Fruit fly (Drosophila melanogaster) whole organism, adult: ENCODE data around the gene Sfxn1-3.

Experiments
- CG11617 ChIP-seq: fragments of 200-800 bp; sonication (Bioruptor generic); optimal IDR thresholded peaks from 2 replicates; lab custom pipeline; 2017; ENCODE audit warnings: mild to moderate bottlenecking, missing biosample characterization, missing genetic modification reagents, missing genetic modification characterization
- CG14711 ChIP-seq: fragments of 200-800 bp; sonication (Bioruptor generic); optimal IDR thresholded peaks from 2 replicates; lab custom pipeline; 2018; ENCODE audit warnings: missing biosample characterization, mild to moderate bottlenecking, missing genetic modification characterization, moderate library complexity
- CG1620 ChIP-seq: fragments of 200-800 bp; sonication (Bioruptor generic); optimal IDR thresholded peaks from 2 replicates; lab custom pipeline; 2016; ENCODE audit warnings: missing biosample characterization, missing genetic modification characterization
- CG33017 ChIP-seq: fragments of 200-800 bp; sonication (Bioruptor generic); optimal IDR thresholded peaks from 2 replicates; lab custom pipeline; 2018; ENCODE audit warnings: missing biosample characterization, mild to moderate bottlenecking, missing genetic modification characterization, moderate library complexity
- CG5204 ChIP-seq: fragments of 200-800 bp; sonication (Bioruptor generic); optimal IDR thresholded peaks from 2 replicates; lab custom pipeline; 2016; ENCODE audit warnings: missing biosample characterization, missing genetic modification characterization
- CG7045 ChIP-seq: fragments of 200-800 bp; sonication (Bioruptor generic); optimal IDR thresholded peaks from 2 replicates; lab custom pipeline; 2017; ENCODE audit warnings: missing biosample characterization, mild to moderate bottlenecking, missing genetic modification characterization
- CG7101 ChIP-seq: fragments of 200-800 bp; sonication (Bioruptor generic); optimal IDR thresholded peaks from 2 replicates; lab custom pipeline; 2018; ENCODE audit warnings: missing biosample characterization, mild to moderate bottlenecking, missing genetic modification characterization, moderate library complexity
- Clk ChIP-seq: fragments of 200-800 bp; sonication (Bioruptor generic); optimal IDR thresholded peaks from 2 replicates; lab custom pipeline; 2017; ENCODE audit warnings: missing biosample characterization, missing genetic modification characterization
- Hr96 ChIP-seq: fragments of 200-800 bp; sonication (Bioruptor generic); optimal IDR thresholded peaks from 2 replicates; lab custom pipeline; 2016; ENCODE audit warnings: missing biosample characterization, missing genetic modification characterization
- Mnt ChIP-seq: fragments of 200-800 bp; sonication (Bioruptor generic); optimal IDR thresholded peaks from 2 replicates; lab custom pipeline; 2016; ENCODE audit warnings: missing biosample characterization, mild to moderate bottlenecking, missing genetic modification characterization
- bab1 ChIP-seq: fragments of 200-800 bp; sonication (Bioruptor generic); optimal IDR thresholded peaks from 3 replicates; lab custom pipeline; 2019; ENCODE audit warnings: missing biosample characterization, mild to moderate bottlenecking, missing genetic modification characterization, moderate library complexity
- cic ChIP-seq: fragments of 200-800 bp; sonication (Bioruptor generic); optimal IDR thresholded peaks from 2 replicates; lab custom pipeline; 2017; ENCODE audit warnings: missing biosample characterization, mild to moderate bottlenecking, missing genetic modification characterization, moderate library complexity
- cnc ChIP-seq, 2 experiments: fragments of >200 bp; optimal IDR thresholded peaks; 2 replicates each; lab custom pipeline; 2017
- kay ChIP-seq: fragments of 200-800 bp; sonication (Bioruptor generic); peaks from one replicate; lab custom pipeline; 2016; ENCODE audit warnings: missing biosample characterization, missing genetic modification characterization, borderline replicate concordance
- ovo ChIP-seq: fragments of 200-800 bp; sonication (Bioruptor generic); optimal IDR thresholded peaks from 2 replicates; lab custom pipeline; 2016; ENCODE audit warnings: missing biosample characterization, missing genetic modification characterization
- pad ChIP-seq: fragments of 200-800 bp; sonication (Bioruptor generic); optimal IDR thresholded peaks from 3 replicates; lab custom pipeline; 2017; ENCODE audit warnings: missing biosample characterization, missing genetic modification characterization, mild to moderate bottlenecking, moderate library complexity, missing genetic modification reagents
- tj ChIP-seq: fragments of 200-800 bp; sonication (Bioruptor generic); optimal IDR thresholded peaks from 3 replicates; lab custom pipeline; 2017; ENCODE audit warnings: missing biosample characterization, mild to moderate bottlenecking, missing genetic modification characterization, moderate library complexity
- toe ChIP-seq: fragments of 200-800 bp; sonication (Bioruptor generic); optimal IDR thresholded peaks from 2 replicates; lab custom pipeline; 2016; ENCODE audit warnings: missing biosample characterization, missing genetic modification characterization

Sfxn1-3 gene

dm6 chr3R:4416138-4416537 lies 37.7 kb downstream of the Sfxn1-3 start, which contains the start of gene CG31528:
CG31528 (plus strand) TSS chr3R:4416438.
- TF ChIP-seq CG7045 (no peak), Clk (no peak), cnc (optimal IDR thresholded peaks at IDR 0.05; lab: Kevin White, UChicago) (no peak), Mnt (GFP tag; lab: Kevin White, UChicago) (no peak), kay (no peak), CG14711 (tag; lab: Kevin White, UChicago) (no peak), toe (GFP tag; lab: Kevin White, UChicago) (no peak), ovo (GFP tag; lab: Kevin White, UChicago) (no peak), Hr96 (GFP tag; lab: Kevin White, UChicago) (no peak), CG7101 (tag; lab: Kevin White, UChicago) (no peak), cic (GFP tag; lab: Kevin White, UChicago) (no peak), tj (GFP tag; lab: Kevin White, UChicago) (no peak), pad (GFP tag; lab: Kevin White, UChicago) (no peak), CG1620 (GFP tag; lab: Kevin White, UChicago) (no peak), CG11617 (GFP tag; lab: Kevin White, UChicago) (no peak), CG5204 (GFP tag; lab: Kevin White, UChicago) (no peak), bab1 (no peak)

DNA sequence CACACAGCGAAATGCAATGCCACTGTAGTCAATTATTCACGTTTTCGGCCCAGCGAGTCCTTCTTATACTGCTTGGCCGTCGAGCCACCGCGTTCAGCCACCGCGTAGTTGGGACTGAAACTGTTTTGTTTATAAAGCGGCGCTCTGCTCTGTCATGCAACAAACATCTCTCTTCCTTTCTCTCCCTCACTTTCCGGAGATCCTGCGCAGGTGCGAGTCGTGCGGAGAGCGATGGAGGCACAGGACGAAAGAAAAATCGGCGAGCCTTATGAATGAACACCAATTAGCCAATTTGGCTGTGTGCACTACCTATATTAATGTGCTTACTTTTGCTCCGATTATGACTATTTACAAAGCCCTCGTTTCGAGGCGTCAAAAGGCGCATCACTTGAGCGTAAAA lies 41.1 kb downstream of the Sfxn1-3 start, which contains the start of gene CG32944:
Gene CG32944, minus strand, starts transcription at position 97 of the 400 bp plus-strand sequence.
- no peak for TF ChIP-seq Clk
- TF ChIP-seq CG7101 (tag; lab: Kevin White, UChicago) = no peak
- TF ChIP-seq tj (GFP tag; lab: Kevin White, UChicago) = no peak
- no peak for TF ChIP-seq CG33017 (tag; lab: Kevin White, UChicago)
- no peak for TF ChIP-seq toe (GFP tag; lab: Kevin White, UChicago)
- TF ChIP-seq bab1 = no peak
- no peak for TF ChIP-seq CG11617 (GFP tag; lab: Kevin White, UChicago)
- no peak for TF ChIP-seq CG5204 (GFP tag; lab: Kevin White, UChicago)
- TF ChIP-seq cic (GFP tag; lab: Kevin White, UChicago) = no peak
- no peak for TF ChIP-seq Mnt (GFP tag; lab: Kevin White, UChicago)

dm6 chr3R:4426730-4427129 lies 48.3 kb downstream of the Sfxn1-3 start, which contains the start of gene CG31525:
CG31525 (plus strand) TSS chr3R:4427030.
- no peak for TF ChIP-seq bab1

dm6 chr3R:4428585-4429464 lies 50.4 kb downstream of the Sfxn1-3 start, which contains the start of gene srl:
srl (minus strand) TSS chr3R:4429335.
- TF ChIP-seq tj (GFP tag; lab: Kevin White, UChicago) = peak; percentile 66
- no peak for TF ChIP-seq Clk
- TF ChIP-seq CG7101 (tag; lab: Kevin White, UChicago) = no peak
- TF ChIP-seq bab1 = peak; percentile 61
- TF ChIP-seq cic (GFP tag; lab: Kevin White, UChicago) = peak; percentile 63
- TF ChIP-seq Mnt (GFP tag; lab: Kevin White, UChicago) = peak; percentile 97
- no peak for TF ChIP-seq toe (GFP tag; lab: Kevin White, UChicago)
- TF ChIP-seq cnc (optimal IDR thresholded peaks at IDR 0.05; lab: Kevin White, UChicago) = no peak
- TF ChIP-seq CG7045 = no peak
- peak; percentile 17 for TF ChIP-seq CG11617 (GFP tag; lab: Kevin White, UChicago)
